Fruit fly (Drosophila melanogaster) whole organism, pupa: Measurements from ENCODE around the gene SerRS-m.

ENCODE experiments used
- CG10348 ChIP-seq: fragments of 200-800 bp; sonication (Bioruptor generic); IDR thresholded peaks from 2 replicates; pipeline ENCODE4 v1.3.6; 2022; ENCODE audit warnings: missing biosample characterization, missing genetic modification characterization
- CG12605 ChIP-seq: fragments of 200-800 bp; sonication (Bioruptor generic); IDR thresholded peaks from 2 replicates; pipeline ENCODE4 v1.3.6; 2022; ENCODE audit warnings: missing biosample characterization, missing genetic modification characterization
- CG13204 ChIP-seq: fragments of 200-800 bp; sonication (Bioruptor generic); optimal IDR thresholded peaks from 2 replicates; lab custom pipeline; 2018; ENCODE audit warnings: missing biosample characterization, mild to moderate bottlenecking, missing genetic modification characterization, moderate library complexity
- CG14655 ChIP-seq: fragments of 200-800 bp; sonication (Bioruptor generic); optimal IDR thresholded peaks from 3 replicates; lab custom pipeline; 2017; ENCODE audit warnings: mild to moderate bottlenecking, missing biosample characterization, missing genetic modification reagents, missing genetic modification characterization
- CG15710 ChIP-seq: fragments of 200-800 bp; sonication (Bioruptor generic); optimal IDR thresholded peaks from 2 replicates; lab custom pipeline; 2018; ENCODE audit warnings: missing biosample characterization, mild to moderate bottlenecking, missing genetic modification characterization, moderate library complexity
- CG17806 ChIP-seq: fragments of 200-800 bp; sonication (Bioruptor generic); optimal IDR thresholded peaks from 2 replicates; lab custom pipeline; 2018; ENCODE audit warnings: missing biosample characterization, mild to moderate bottlenecking, missing genetic modification characterization, moderate library complexity
- CG32121 ChIP-seq: fragments of 200-800 bp; sonication (Bioruptor generic); IDR thresholded peaks from 2 replicates; pipeline ENCODE4 v1.3.6; 2022; ENCODE audit warnings: missing biosample characterization, missing genetic modification characterization
- CG34367 ChIP-seq: fragments of 200-800 bp; sonication (Bioruptor generic); optimal IDR thresholded peaks from 2 replicates; lab custom pipeline; 2018; ENCODE audit warnings: missing biosample characterization, mild to moderate bottlenecking, missing genetic modification characterization
- CG4496 ChIP-seq: fragments of 200-800 bp; sonication (Bioruptor generic); IDR thresholded peaks from 3 replicates; pipeline ENCODE4 v1.3.6; 2022; ENCODE audit warnings: missing biosample characterization, missing genetic modification characterization
- CG8159 ChIP-seq: fragments of 200-800 bp; sonication (Bioruptor generic); optimal IDR thresholded peaks from 3 replicates; lab custom pipeline; 2018; ENCODE audit warnings: missing biosample characterization, mild to moderate bottlenecking, missing genetic modification characterization, moderate library complexity
- CG8301 ChIP-seq: fragments of 200-800 bp; sonication (Bioruptor generic); optimal IDR thresholded peaks from 2 replicates; lab custom pipeline; 2018; ENCODE audit warnings: missing biosample characterization, mild to moderate bottlenecking, missing genetic modification characterization
- CG9948 ChIP-seq: fragments of 200-800 bp; sonication (Bioruptor generic); optimal IDR thresholded peaks from 2 replicates; lab custom pipeline; 2018; ENCODE audit warnings: missing biosample characterization, mild to moderate bottlenecking, missing genetic modification characterization, moderate library complexity
- D1 ChIP-seq: fragments of 200-800 bp; sonication (Bioruptor generic); optimal IDR thresholded peaks from 2 replicates; lab custom pipeline; 2018; ENCODE audit warnings: missing biosample characterization, mild to moderate bottlenecking, missing genetic modification characterization, moderate library complexity
- EcR ChIP-seq: fragments of 200-800 bp; sonication (Bioruptor generic); optimal IDR thresholded peaks from 3 replicates; lab custom pipeline; 2019; ENCODE audit warnings: missing biosample characterization, missing genetic modification characterization, mild to moderate bottlenecking, moderate library complexity, missing genetic modification reagents
- Ets98B ChIP-seq: fragments of 200-800 bp; sonication (Bioruptor generic); IDR thresholded peaks from 2 replicates; pipeline ENCODE4 v1.3.6; 2022; ENCODE audit warnings: missing biosample characterization, missing genetic modification characterization
- Pif1A ChIP-seq: fragments of 200-800 bp; sonication (Bioruptor generic); optimal IDR thresholded peaks from 3 replicates; lab custom pipeline; 2016; ENCODE audit warnings: missing biosample characterization, missing genetic modification characterization
- Pif1B ChIP-seq: fragments of 200-800 bp; sonication (Bioruptor generic); optimal IDR thresholded peaks from 3 replicates; lab custom pipeline; 2016; ENCODE audit warnings: missing biosample characterization, missing genetic modification characterization
- Snoo ChIP-seq: fragments of 200-800 bp; sonication (Bioruptor generic); optimal IDR thresholded peaks from 3 replicates; lab custom pipeline; 2017; ENCODE audit warnings: missing biosample characterization, mild to moderate bottlenecking, missing genetic modification characterization, inconsistent platforms
- fd96Ca ChIP-seq: fragments of 200-800 bp; sonication (Bioruptor generic); IDR thresholded peaks from 3 replicates; pipeline ENCODE4 v1.3.6; 2022; ENCODE audit warnings: missing biosample characterization, missing genetic modification characterization
- gl ChIP-seq: fragments of 200-800 bp; sonication (Bioruptor generic); optimal IDR thresholded peaks from 2 replicates; lab custom pipeline; 2018; ENCODE audit warnings: missing biosample characterization, mild to moderate bottlenecking, missing genetic modification characterization
- rn ChIP-seq: fragments of 200-800 bp; sonication (Bioruptor generic); IDR thresholded peaks from 2 replicates; pipeline ENCODE4 v1.3.6; 2022; ENCODE audit warnings: missing biosample characterization, missing genetic modification characterization

Gene SerRS-m

DNA sequence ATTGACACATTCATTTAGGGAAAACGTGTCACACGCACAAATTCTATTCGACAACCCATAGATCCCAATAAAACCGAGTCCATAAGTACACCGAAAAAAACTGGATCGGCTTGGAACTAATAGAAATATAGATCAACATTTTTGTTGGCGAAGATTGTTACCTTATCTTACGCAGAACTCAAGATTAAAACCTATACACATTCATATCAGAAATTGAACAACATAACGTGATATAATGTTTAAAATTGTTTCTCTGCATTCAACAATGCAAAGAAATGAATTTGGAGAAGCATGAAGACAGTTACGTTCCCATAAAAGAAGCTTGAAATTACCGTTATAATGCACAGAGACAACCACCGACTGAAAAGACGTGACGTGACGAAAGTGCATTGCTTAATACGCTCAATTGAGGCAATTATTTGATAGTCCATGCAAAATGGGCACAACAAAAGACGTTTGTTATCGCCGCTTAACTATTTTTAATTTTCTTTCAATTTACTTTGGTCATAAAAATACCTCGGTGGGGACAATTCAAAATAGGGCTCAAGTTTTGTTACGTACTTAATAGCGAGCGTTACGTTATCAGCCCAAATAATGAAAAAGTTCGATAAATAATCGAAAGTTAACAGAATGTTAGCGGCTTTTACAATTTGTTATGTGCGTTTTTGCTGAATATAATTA is at the start of gene SerRS-m:
Gene SerRS-m (plus strand): TSS at position 616 of the 681 bp plus-strand sequence.
- TF ChIP-seq rn (GFP tag; lab: Robert Waterston, UW) (no peak), Ets98B (GFP tag; lab: Robert Waterston, UW) (no peak), CG4496 (GFP tag; lab: Robert Waterston, UW) (no peak), CG34367 (no peak), fd96Ca (GFP tag; lab: Robert Waterston, UW) (no peak), CG9948 (no peak), CG32121 (GFP tag; lab: Robert Waterston, UW) (no peak), Snoo (no peak), Pif1A (GFP tag; lab: Kevin White, UChicago) (no peak), CG10348 (GFP tag; lab: Robert Waterston, UW) (no peak), D1 (tag; lab: Kevin White, UChicago) (no peak)

DNA sequence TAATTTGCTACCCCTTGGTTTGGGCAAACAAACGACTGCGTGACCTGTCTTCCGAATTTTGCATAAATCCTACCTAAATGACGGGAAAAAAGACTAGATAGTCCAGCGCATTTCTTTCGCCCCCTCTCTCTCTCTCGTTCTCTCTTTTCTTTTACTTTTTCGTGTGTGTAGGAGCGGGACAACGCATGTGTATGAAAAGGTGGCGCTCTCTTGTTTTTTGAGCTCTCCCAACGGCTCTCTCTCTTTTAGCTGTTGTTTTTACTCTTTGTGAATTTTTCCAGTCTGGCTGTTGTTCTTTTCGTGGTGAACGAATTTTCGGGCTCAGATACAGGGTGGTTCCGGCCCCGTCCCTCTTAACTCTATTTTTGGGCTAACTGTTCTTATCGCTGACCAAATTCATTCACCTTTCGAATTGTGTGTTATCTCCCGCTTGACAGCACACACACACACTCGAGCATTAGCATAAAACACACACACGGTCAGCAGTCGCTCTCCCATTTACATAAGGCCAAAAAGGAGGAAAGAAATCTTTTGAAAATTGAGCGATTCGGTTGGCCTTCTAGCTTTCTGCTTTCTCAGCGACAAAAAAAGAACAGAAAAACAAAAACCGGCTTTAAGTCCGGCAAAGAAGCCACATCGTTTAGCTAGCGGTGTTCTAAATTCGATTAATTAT is 48.8 kb upstream of the SerRS-m start:
- no peak for TF ChIP-seq CG8159 (tag; lab: Kevin White, UChicago)
- no peak for TF ChIP-seq CG14655 (GFP tag; lab: Kevin White, UChicago)
- peak; percentile 21 for TF ChIP-seq gl (tag; lab: Kevin White, UChicago)
- peak; percentile 43 for TF ChIP-seq CG34367
- TF ChIP-seq CG8301 (tag; lab: Kevin White, UChicago): no peak
- peak; percentile 38 for TF ChIP-seq EcR (GFP tag; lab: Kevin White, UChicago)
- peak; percentile 55 for TF ChIP-seq CG13204 (GFP tag; lab: Kevin White, UChicago)
- TF ChIP-seq CG15710: peak; percentile 49
- TF ChIP-seq CG17806 (tag; lab: Kevin White, UChicago): no peak

dm6 chr3R:15292241-15293004 is 48.0 kb upstream of the SerRS-m start:
- TF ChIP-seq CG15710: no peak
- TF ChIP-seq Snoo: no peak
- TF ChIP-seq gl (tag; lab: Kevin White, UChicago): no peak
- no peak for TF ChIP-seq Pif1B (GFP tag; lab: Kevin White, UChicago)
- TF ChIP-seq CG10348 (GFP tag; lab: Robert Waterston, UW): no peak
- TF ChIP-seq fd96Ca (GFP tag; lab: Robert Waterston, UW): no peak
- no peak for TF ChIP-seq D1 (tag; lab: Kevin White, UChicago)
- no peak for TF ChIP-seq rn (GFP tag; lab: Robert Waterston, UW)
- TF ChIP-seq EcR (GFP tag; lab: Kevin White, UChicago): no peak
- TF ChIP-seq Pif1A (GFP tag; lab: Kevin White, UChicago): no peak
- no peak for TF ChIP-seq Ets98B (GFP tag; lab: Robert Waterston, UW)
- TF ChIP-seq CG4496 (GFP tag; lab: Robert Waterston, UW): no peak

DNA sequence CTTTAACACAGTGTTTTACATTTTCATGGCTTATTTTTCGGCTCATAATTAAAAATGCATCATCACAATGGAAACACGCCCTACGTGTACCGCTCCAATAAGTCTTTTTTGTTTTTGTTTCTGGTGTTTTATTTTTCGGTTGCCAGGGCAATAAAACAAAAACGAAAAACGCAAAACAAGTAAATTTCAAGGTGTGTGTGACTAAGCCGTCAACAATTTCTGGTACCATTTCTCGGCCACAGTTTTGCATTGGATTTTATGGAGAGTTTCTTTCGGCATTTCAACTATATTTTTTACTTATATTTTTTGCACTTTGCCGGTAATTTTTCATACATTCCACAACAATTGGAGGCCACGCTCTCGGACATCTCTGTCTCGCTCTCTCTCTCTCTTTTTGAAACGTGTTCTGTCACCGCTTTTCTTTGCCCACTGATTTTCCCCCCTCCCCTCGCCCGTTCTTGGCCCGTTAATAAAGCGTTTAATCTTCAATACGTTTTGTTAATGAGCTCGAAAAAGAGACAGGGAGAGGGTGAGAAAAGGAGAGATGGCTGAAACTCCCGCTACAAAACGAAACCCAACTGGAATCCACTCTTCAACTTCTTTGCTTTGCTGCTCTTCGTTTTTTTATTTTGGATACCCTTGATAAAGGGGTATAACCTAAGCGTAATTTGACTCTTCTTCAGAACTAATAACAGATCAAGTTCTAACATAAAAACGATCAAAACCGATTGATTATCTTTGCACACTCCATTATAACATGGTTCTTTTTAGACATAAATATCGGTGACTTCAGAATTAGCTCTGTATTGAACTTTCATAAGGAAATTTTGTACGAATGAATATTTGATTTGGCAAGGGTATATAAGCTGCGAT is 47.2 kb upstream of the SerRS-m start:
- TF ChIP-seq CG12605 (GFP tag; lab: Robert Waterston, UW) (0 out of 2 replicates have a peak, but pooled peaks have one; percentile 31), Snoo (peak; percentile 52), Pif1A (GFP tag; lab: Kevin White, UChicago) (peak; percentile 29), CG8159 (tag; lab: Kevin White, UChicago) (no peak), CG32121 (GFP tag; lab: Robert Waterston, UW) (no peak), fd96Ca (GFP tag; lab: Robert Waterston, UW) (peak; percentile 16; the same call in 1 of the 3 replicates), EcR (GFP tag; lab: Kevin White, UChicago) (no peak)

DNA sequence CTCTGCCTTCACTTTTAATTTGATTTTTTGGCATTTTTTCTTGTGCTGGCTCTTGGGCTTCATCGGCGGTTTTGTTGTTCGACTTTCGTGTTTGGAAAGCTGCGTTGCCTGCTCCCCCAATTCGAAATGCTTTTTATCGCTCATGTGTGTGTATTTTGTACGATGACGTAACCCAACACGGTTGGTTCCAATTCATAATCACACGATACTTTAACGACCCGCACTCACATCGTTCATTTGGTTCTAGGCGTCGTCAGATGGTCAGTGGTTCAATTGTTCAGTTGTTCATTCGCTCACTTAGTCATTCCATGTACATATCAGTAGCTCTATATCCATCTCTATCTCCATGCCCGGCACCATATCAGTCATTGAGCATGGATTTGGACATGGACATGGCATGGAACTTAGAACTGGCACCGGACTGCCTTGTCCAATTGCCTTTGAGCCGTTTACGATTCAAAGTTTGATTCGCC is 46.6 kb upstream of the SerRS-m start:
- no peak for TF ChIP-seq gl (tag; lab: Kevin White, UChicago)
- no peak for TF ChIP-seq CG34367
- no peak for TF ChIP-seq fd96Ca (GFP tag; lab: Robert Waterston, UW)
- no peak for TF ChIP-seq Pif1A (GFP tag; lab: Kevin White, UChicago)
- TF ChIP-seq CG12605 (GFP tag; lab: Robert Waterston, UW): no peak
- TF ChIP-seq CG9948: no peak
- no peak for TF ChIP-seq CG8301 (tag; lab: Kevin White, UChicago)
- no peak for TF ChIP-seq CG10348 (GFP tag; lab: Robert Waterston, UW)
- TF ChIP-seq CG32121 (GFP tag; lab: Robert Waterston, UW): no peak
- no peak for TF ChIP-seq CG4496 (GFP tag; lab: Robert Waterston, UW)
- no peak for TF ChIP-seq Ets98B (GFP tag; lab: Robert Waterston, UW)
- TF ChIP-seq EcR (GFP tag; lab: Kevin White, UChicago): no peak
- TF ChIP-seq Pif1B (GFP tag; lab: Kevin White, UChicago): no peak
- no peak for TF ChIP-seq CG15710
- TF ChIP-seq CG17806 (tag; lab: Kevin White, UChicago): no peak
- no peak for TF ChIP-seq CG8159 (tag; lab: Kevin White, UChicago)
- no peak for TF ChIP-seq D1 (tag; lab: Kevin White, UChicago)
- no peak for TF ChIP-seq rn (GFP tag; lab: Robert Waterston, UW)
